Fruit fly (Drosophila melanogaster): Measurements from ENCODE around the gene CG11267.

DNA sequence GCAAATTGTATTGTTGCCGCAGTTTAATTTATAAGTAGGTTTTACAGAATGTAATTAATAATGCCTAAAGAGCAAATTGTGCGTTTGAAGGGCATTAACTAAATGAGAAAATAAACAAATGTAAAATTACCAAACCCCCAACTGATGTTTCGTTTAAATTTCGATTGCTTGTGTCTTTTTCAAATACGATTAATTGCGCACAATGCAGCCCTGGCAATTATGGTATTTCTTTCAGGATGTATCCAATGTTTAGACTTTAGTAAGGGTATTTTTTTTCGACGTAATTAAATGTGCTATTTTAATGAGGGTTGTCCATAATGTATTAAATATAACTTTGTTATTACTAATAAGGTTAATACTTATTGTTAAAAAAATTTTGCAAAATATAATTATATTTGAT is 25.0 kb downstream of the CG11267 start:
- TF ChIP-seq pan (optimal IDR thresholded peaks at IDR 0.05) (no peak), CG8478 (optimal IDR thresholded peaks at IDR 0.05) (no peak), psq (optimal IDR thresholded peaks at IDR 0.05) (no peak)

Data from whole organism.